Worm (Caenorhabditis elegans) whole organism, L2 larva: Measurements from ENCODE around the gene F11A5.5.

Source experiments
- C34F6.9 ChIP-seq: fragments of 150-350 bp; optimal IDR thresholded peaks from 2 replicates; lab custom pipeline; 2014; ENCODE audit warnings: missing biosample characterization, missing genetic modification characterization
- F13H6.1 ChIP-seq: sonication (generic microtip); optimal IDR thresholded peaks from 2 replicates; lab custom pipeline; 2016; ENCODE audit warnings: missing genetic modification characterization, missing compliant biosample characterization
- R02D3.7 ChIP-seq: fragments of 150-350 bp; optimal IDR thresholded peaks from 2 replicates; lab custom pipeline; 2014; ENCODE audit warnings: missing biosample characterization, missing genetic modification characterization
- Y55F3AM.14 ChIP-seq: fragments of 200-800 bp; sonication (Bioruptor generic); optimal IDR thresholded peaks from 2 replicates; lab custom pipeline; 2018; ENCODE audit warnings: mild to moderate bottlenecking, missing genetic modification characterization, missing compliant biosample characterization
- ZK546.5 ChIP-seq: sonication (generic microtip); optimal IDR thresholded peaks from 2 replicates; lab custom pipeline; 2017; ENCODE audit warnings: missing biosample characterization, missing genetic modification characterization
- alr-1 ChIP-seq: fragments of 150-350 bp; optimal IDR thresholded peaks from 2 replicates; lab custom pipeline; 2014; ENCODE audit warnings: missing biosample characterization, missing genetic modification characterization
- aly-2 ChIP-seq: fragments of 150-350 bp; optimal IDR thresholded peaks from 2 replicates; lab custom pipeline; 2014; ENCODE audit warnings: missing biosample characterization, missing genetic modification characterization
- blmp-1 ChIP-seq: sonication (generic microtip); optimal IDR thresholded peaks from 2 replicates; lab custom pipeline; 2017; ENCODE audit warnings: missing genetic modification characterization, mild to moderate bottlenecking, missing compliant biosample characterization, antibody characterized with exemption, moderate library complexity; ENCODE audit not compliant: insufficient read depth
- ceh-82 ChIP-seq: fragments of 150-350 bp; optimal IDR thresholded peaks from 2 replicates; lab custom pipeline; 2014; ENCODE audit warnings: missing biosample characterization, missing genetic modification characterization
- crh-2 ChIP-seq: sonication (generic microtip); optimal IDR thresholded peaks from 2 replicates; lab custom pipeline; 2017; ENCODE audit warnings: missing biosample characterization, missing genetic modification characterization
- dmd-4 ChIP-seq: sonication (generic microtip); optimal IDR thresholded peaks from 2 replicates; lab custom pipeline; 2017; ENCODE audit warnings: missing biosample characterization, missing genetic modification characterization
- egl-27 ChIP-seq: sonication (generic microtip); optimal IDR thresholded peaks from 3 replicates; lab custom pipeline; 2017; ENCODE audit warnings: missing biosample characterization, missing genetic modification reagents, missing genetic modification characterization
- elt-3 ChIP-seq: sonication (generic microtip); optimal IDR thresholded peaks from 2 replicates; lab custom pipeline; 2017; ENCODE audit warnings: missing biosample characterization, missing genetic modification characterization
- gmeb-1 ChIP-seq: fragments of 150-350 bp; optimal IDR thresholded peaks from 2 replicates; lab custom pipeline; 2014; ENCODE audit warnings: missing biosample characterization, missing genetic modification characterization
- lin-11 ChIP-seq: fragments of 150-350 bp; sonication (generic microtip); optimal IDR thresholded peaks from 2 replicates; lab custom pipeline; 2014; ENCODE audit warnings: missing biosample characterization, missing genetic modification characterization, inconsistent platforms, mixed read lengths
- lin-13 ChIP-seq: fragments of 150-350 bp; optimal IDR thresholded peaks from 2 replicates; lab custom pipeline; 2014; ENCODE audit warnings: missing biosample characterization, missing genetic modification reagents, missing genetic modification characterization
- lin-39 ChIP-seq: fragments of 150-350 bp; optimal IDR thresholded peaks from 2 replicates; lab custom pipeline; 2014; ENCODE audit warnings: missing biosample characterization, missing genetic modification reagents, missing genetic modification characterization
- lsy-2 ChIP-seq, 2 experiments: fragments of 150-350 bp in 1 of 2; sonication (generic microtip) in 1 of 2; optimal IDR thresholded peaks; 2 replicates each; lab custom pipeline; 2014 to 2017; ENCODE audit warnings: missing biosample characterization in 2 of 2, missing genetic modification characterization in 2 of 2
- mbf-1 ChIP-seq: sonication (generic microtip); optimal IDR thresholded peaks from 2 replicates; lab custom pipeline; 2017; ENCODE audit warnings: missing biosample characterization, missing genetic modification characterization
- nhr-10 ChIP-seq: sonication (generic microtip); optimal IDR thresholded peaks from 2 replicates; lab custom pipeline; 2017; ENCODE audit warnings: missing biosample characterization, missing genetic modification characterization
- nhr-11 ChIP-seq: fragments of 150-350 bp; optimal IDR thresholded peaks from 2 replicates; lab custom pipeline; 2014; ENCODE audit warnings: missing biosample characterization, missing genetic modification characterization
- nhr-12 ChIP-seq: fragments of 150-350 bp; optimal IDR thresholded peaks from 2 replicates; lab custom pipeline; 2014; ENCODE audit warnings: missing biosample characterization, missing genetic modification characterization
- nhr-129 ChIP-seq: fragments of 150-350 bp; optimal IDR thresholded peaks from 2 replicates; lab custom pipeline; 2014; ENCODE audit warnings: missing biosample characterization, missing genetic modification characterization
- nhr-21 ChIP-seq: fragments of 150-350 bp; optimal IDR thresholded peaks from 2 replicates; lab custom pipeline; 2014; ENCODE audit warnings: missing biosample characterization, missing genetic modification characterization
- nhr-23 ChIP-seq: fragments of 150-350 bp; optimal IDR thresholded peaks from 2 replicates; lab custom pipeline; 2014; ENCODE audit warnings: missing biosample characterization, missing genetic modification reagents, missing genetic modification characterization
- nhr-237 ChIP-seq: fragments of 150-350 bp; optimal IDR thresholded peaks from 2 replicates; lab custom pipeline; 2014; ENCODE audit warnings: missing biosample characterization, missing genetic modification characterization
- nhr-6 ChIP-seq: fragments of 150-350 bp; optimal IDR thresholded peaks from 2 replicates; lab custom pipeline; 2014; ENCODE audit warnings: missing biosample characterization, missing genetic modification characterization
- nhr-77 ChIP-seq: fragments of 150-350 bp; optimal IDR thresholded peaks from 2 replicates; lab custom pipeline; 2014; ENCODE audit warnings: missing biosample characterization, missing genetic modification characterization
- sem-4 ChIP-seq: fragments of 150-350 bp; optimal IDR thresholded peaks from 2 replicates; lab custom pipeline; 2014; ENCODE audit warnings: missing biosample characterization, missing genetic modification reagents, missing genetic modification characterization
- skn-1 ChIP-seq: sonication (generic microtip); optimal IDR thresholded peaks from 2 replicates; lab custom pipeline; 2017; ENCODE audit warnings: missing biosample characterization, missing genetic modification characterization
- sma-3 ChIP-seq: sonication (generic microtip); optimal IDR thresholded peaks from 2 replicates; lab custom pipeline; 2016; ENCODE audit warnings: missing genetic modification reagents, missing genetic modification characterization, missing compliant biosample characterization
- sma-9 ChIP-seq, 2 experiments: fragments of 150-350 bp in 1 of 2; sonication (generic microtip) in 1 of 2; optimal IDR thresholded peaks; 2 replicates each; lab custom pipeline; 2014 to 2016; ENCODE audit warnings: missing genetic modification characterization in 2 of 2, mild to moderate bottlenecking in 1 of 2, missing biosample characterization in 1 of 2, missing compliant biosample characterization in 1 of 2, missing genetic modification reagents in 1 of 2, moderate library complexity in 1 of 2
- snpc-4 ChIP-seq: fragments of 150-350 bp; optimal IDR thresholded peaks from 2 replicates; lab custom pipeline; 2014; ENCODE audit warnings: missing biosample characterization, missing genetic modification characterization
- unc-39 ChIP-seq: fragments of 150-350 bp; optimal IDR thresholded peaks from 2 replicates; lab custom pipeline; 2014; ENCODE audit warnings: missing biosample characterization, missing genetic modification characterization
- zag-1 ChIP-seq: fragments of 150-350 bp; optimal IDR thresholded peaks from 2 replicates; lab custom pipeline; 2014; ENCODE audit warnings: missing biosample characterization, missing genetic modification characterization
- ztf-11 ChIP-seq: sonication (generic microtip); optimal IDR thresholded peaks from 2 replicates; lab custom pipeline; 2017; ENCODE audit warnings: missing biosample characterization, missing genetic modification characterization
- ztf-4 ChIP-seq: fragments of 150-350 bp; optimal IDR thresholded peaks from 2 replicates; lab custom pipeline; 2014; ENCODE audit warnings: missing biosample characterization, missing genetic modification characterization

F11A5.5 gene

ce11 chrV:16194639-16195038 is 3.5 kb upstream of the F11A5.5 start, which contains the start of gene rabr-4:
TSS of gene rabr-4 (plus strand) at chrV:16194939.
- no peak for TF ChIP-seq alr-1 (tag; lab: Kevin White, UChicago)
- TF ChIP-seq ZK546.5 (tag; lab: Kevin White, UChicago) = no peak
- no peak for TF ChIP-seq nhr-23 (tag; lab: Kevin White, UChicago)
- no peak for TF ChIP-seq nhr-6 (tag; lab: Kevin White, UChicago)
- no peak for TF ChIP-seq lin-13 (GFP tag; lab: Kevin White, UChicago)
- TF ChIP-seq Y55F3AM.14 (GFP tag; lab: Kevin White, UChicago) = no peak
- TF ChIP-seq lsy-2 (tag; optimal IDR thresholded peaks at IDR 0.05; lab: Kevin White, UChicago) = no peak
- TF ChIP-seq mbf-1 (tag; lab: Kevin White, UChicago) = no peak
- TF ChIP-seq nhr-237 (tag; lab: Kevin White, UChicago) = no peak
- no peak for TF ChIP-seq nhr-12 (tag; lab: Kevin White, UChicago)

DNA sequence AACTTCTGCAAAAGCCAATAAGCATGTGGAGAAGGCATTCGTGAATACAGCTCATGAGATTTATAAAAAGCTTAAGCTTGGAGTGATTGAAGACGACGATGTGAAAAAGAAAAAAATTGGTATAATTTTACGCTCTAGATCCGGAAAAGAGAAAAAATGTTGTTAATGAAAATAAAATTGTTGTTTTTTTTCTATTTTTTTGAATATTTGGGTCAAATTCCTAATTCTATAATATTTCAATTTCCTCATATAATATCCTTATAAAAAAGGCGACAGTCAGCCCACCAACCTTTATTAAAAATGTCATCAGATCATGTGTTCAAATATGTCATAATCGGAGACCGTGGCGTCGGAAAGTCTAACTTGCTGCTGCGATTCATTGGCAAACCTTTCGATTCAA is 2.7 kb upstream of the F11A5.5 start, which contains the start of gene rabr-3:
rabr-3 (plus strand) TSS at position 301 of the 400 bp plus-strand sequence.
- no peak for TF ChIP-seq F13H6.1 (tag; lab: Kevin White, UChicago)
- no peak for TF ChIP-seq nhr-77 (tag; lab: Kevin White, UChicago)
- TF ChIP-seq zag-1 = no peak
- no peak for TF ChIP-seq C34F6.9 (tag; lab: Kevin White, UChicago)
- TF ChIP-seq sem-4 (tag; lab: Kevin White, UChicago) = no peak
- no peak for TF ChIP-seq elt-3 (tag; lab: Kevin White, UChicago)
- TF ChIP-seq nhr-12 (tag; lab: Kevin White, UChicago) = no peak
- no peak for TF ChIP-seq ZK546.5 (tag; lab: Kevin White, UChicago)
- TF ChIP-seq lin-13 (GFP tag; lab: Kevin White, UChicago) = no peak
- no peak for TF ChIP-seq unc-39 (tag; lab: Kevin White, UChicago)
- no peak for TF ChIP-seq R02D3.7 (tag; lab: Kevin White, UChicago)
- TF ChIP-seq nhr-129 (tag; lab: Kevin White, UChicago) = no peak
- TF ChIP-seq nhr-237 (tag; lab: Kevin White, UChicago) = no peak
- TF ChIP-seq nhr-10 (tag; lab: Kevin White, UChicago) = no peak
- TF ChIP-seq aly-2 (tag; lab: Kevin White, UChicago) = no peak
- no peak for TF ChIP-seq lin-11 (tag; lab: Kevin White, UChicago)
- no peak for TF ChIP-seq blmp-1 (tag; lab: Kevin White, UChicago)
- TF ChIP-seq nhr-6 (tag; lab: Kevin White, UChicago) = no peak

DNA sequence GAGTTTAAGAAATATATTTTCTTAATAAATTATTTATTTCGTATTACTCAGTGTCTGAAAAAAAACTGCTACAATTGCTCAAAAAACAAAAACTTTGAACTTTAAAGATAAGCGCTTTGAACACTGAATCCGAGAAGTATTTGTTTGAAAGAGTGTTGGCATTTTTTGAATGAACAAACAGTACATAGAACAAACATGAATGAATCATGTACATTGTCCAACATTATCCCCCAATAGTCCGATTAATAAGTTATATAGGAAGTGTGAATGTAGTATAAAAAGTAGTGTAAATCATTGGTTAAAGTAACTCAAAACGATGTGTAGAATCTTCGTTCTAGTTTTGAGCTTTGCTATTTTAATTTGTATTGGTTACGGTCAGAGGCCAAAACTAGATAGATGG is 3.6 kb downstream of the F11A5.5 start, which contains the start of gene F11A5.17:
F11A5.17 (plus strand) TSS at position 301 of the 400 bp plus-strand sequence.
- TF ChIP-seq alr-1 (tag; lab: Kevin White, UChicago) = no peak

ce11 chrV:16202618-16203017 is 4.5 kb downstream of the F11A5.5 start, which contains the start of gene F11A5.18:
TSS of gene F11A5.18 (plus strand) at chrV:16202918.
- no peak for TF ChIP-seq alr-1 (tag; lab: Kevin White, UChicago)
- no peak for TF ChIP-seq sma-3
- no peak for TF ChIP-seq nhr-10 (tag; lab: Kevin White, UChicago)
- no peak for TF ChIP-seq zag-1
- no peak for TF ChIP-seq snpc-4
- TF ChIP-seq lin-39 (tag; lab: Kevin White, UChicago) = no peak
- no peak for TF ChIP-seq ceh-82 (tag; lab: Kevin White, UChicago)
- TF ChIP-seq nhr-77 (tag; lab: Kevin White, UChicago) = no peak
- no peak for TF ChIP-seq mbf-1 (tag; lab: Kevin White, UChicago)
- no peak for TF ChIP-seq lin-13 (GFP tag; lab: Kevin White, UChicago)
- no peak for TF ChIP-seq nhr-11 (tag; lab: Kevin White, UChicago)
- no peak for TF ChIP-seq nhr-21 (tag; lab: Kevin White, UChicago)
- TF ChIP-seq dmd-4 (tag; lab: Kevin White, UChicago) = no peak
- TF ChIP-seq egl-27 (tag; lab: Kevin White, UChicago) = no peak
- TF ChIP-seq C34F6.9 (tag; lab: Kevin White, UChicago) = no peak
- no peak for TF ChIP-seq ztf-11 (tag; lab: Kevin White, UChicago)

ce11 chrV:16204888-16205287 is 6.8 kb downstream of the F11A5.5 start, which contains the start of gene irld-26:
TSS of gene irld-26 (plus strand) at chrV:16205188.
- no peak for TF ChIP-seq lin-13 (GFP tag; lab: Kevin White, UChicago)
- no peak for TF ChIP-seq dmd-4 (tag; lab: Kevin White, UChicago)
- no peak for TF ChIP-seq crh-2 (tag; lab: Kevin White, UChicago)
- TF ChIP-seq nhr-10 (tag; lab: Kevin White, UChicago) = no peak
- TF ChIP-seq sma-9 (GFP tag; optimal IDR thresholded peaks at IDR 0.05; lab: Kevin White, UChicago) = no peak
- no peak for TF ChIP-seq sma-9 (tag; optimal IDR thresholded peaks at IDR 0.05; lab: Kevin White, UChicago)
- no peak for TF ChIP-seq skn-1 (tag; lab: Kevin White, UChicago)
- no peak for TF ChIP-seq C34F6.9 (tag; lab: Kevin White, UChicago)
- TF ChIP-seq gmeb-1 = no peak
- TF ChIP-seq ztf-4 (tag; lab: Kevin White, UChicago) = no peak
- no peak for TF ChIP-seq nhr-237 (tag; lab: Kevin White, UChicago)
- no peak for TF ChIP-seq ztf-11 (tag; lab: Kevin White, UChicago)
- TF ChIP-seq nhr-12 (tag; lab: Kevin White, UChicago) = no peak
- TF ChIP-seq elt-3 (tag; lab: Kevin White, UChicago) = no peak
